Worm (Caenorhabditis elegans) whole organism, L3 larva: ENCODE results near the gene C30E1.4.

Experiments used
- R02D3.7 ChIP-seq: fragments of 150-350 bp; optimal IDR thresholded peaks from 2 replicates; lab custom pipeline; 2014; ENCODE audit warnings: missing biosample characterization, missing genetic modification characterization
- ZK546.5 ChIP-seq: sonication (generic microtip); optimal IDR thresholded peaks from 2 replicates; lab custom pipeline; 2017; ENCODE audit warnings: missing biosample characterization, missing genetic modification characterization
- aly-2 ChIP-seq: fragments of 150-350 bp; optimal IDR thresholded peaks from 2 replicates; lab custom pipeline; 2014; ENCODE audit warnings: missing biosample characterization, missing genetic modification characterization
- ama-1 ChIP-seq: fragments of 150-350 bp; optimal IDR thresholded peaks from 2 replicates; lab custom pipeline; 2018
- ceh-16 ChIP-seq: sonication (generic microtip); optimal IDR thresholded peaks from 2 replicates; lab custom pipeline; 2017; ENCODE audit warnings: missing biosample characterization, missing genetic modification characterization
- ceh-28 ChIP-seq: fragments of 150-350 bp; optimal IDR thresholded peaks from 2 replicates; lab custom pipeline; 2014; ENCODE audit warnings: missing biosample characterization, missing genetic modification reagents, missing genetic modification characterization
- ceh-82 ChIP-seq: fragments of 150-350 bp; optimal IDR thresholded peaks from 2 replicates; lab custom pipeline; 2014; ENCODE audit warnings: missing biosample characterization, missing genetic modification characterization
- ceh-9 ChIP-seq: sonication (generic microtip); optimal IDR thresholded peaks from 2 replicates; lab custom pipeline; 2018; ENCODE audit warnings: missing biosample characterization, missing genetic modification characterization
- daf-12 ChIP-seq: fragments of 150-350 bp; optimal IDR thresholded peaks from 2 replicates; lab custom pipeline; 2014; ENCODE audit warnings: missing biosample characterization, missing genetic modification reagents, missing genetic modification characterization
- egl-27 ChIP-seq: sonication (generic microtip); optimal IDR thresholded peaks from 4 replicates; lab custom pipeline; 2017; ENCODE audit warnings: missing biosample characterization, missing genetic modification reagents, missing genetic modification characterization
- egl-5 ChIP-seq: fragments of 150-350 bp; optimal IDR thresholded peaks from 2 replicates; lab custom pipeline; 2017; ENCODE audit warnings: missing biosample characterization, missing genetic modification reagents, missing genetic modification characterization, inconsistent platforms
- elt-1 ChIP-seq: fragments of 150-350 bp; optimal IDR thresholded peaks from 2 replicates; lab custom pipeline; 2014; ENCODE audit warnings: missing biosample characterization, missing genetic modification characterization
- elt-2 ChIP-seq: sonication (generic microtip); optimal IDR thresholded peaks from 2 replicates; lab custom pipeline; 2016; ENCODE audit warnings: missing genetic modification reagents, mild to moderate bottlenecking, missing genetic modification characterization, missing compliant biosample characterization
- elt-3 ChIP-seq, 3 experiments: fragments of 150-350 bp in 1 of 3; sonication (generic microtip) in 2 of 3; optimal IDR thresholded peaks; 2 replicates in 2 of 3; 4 replicates in 1 of 3; lab custom pipeline; 2014 to 2017; ENCODE audit warnings: missing biosample characterization in 3 of 3, missing genetic modification characterization in 3 of 3
- eor-1 ChIP-seq, 2 experiments: fragments of 150-350 bp; optimal IDR thresholded peaks; 2 replicates each; lab custom pipeline; 2014 to 2018; ENCODE audit warnings: missing biosample characterization in 2 of 2, missing genetic modification characterization in 2 of 2
- fkh-10 ChIP-seq: sonication (generic microtip); optimal IDR thresholded peaks from 2 replicates; lab custom pipeline; 2017; ENCODE audit warnings: missing biosample characterization, missing genetic modification reagents, missing genetic modification characterization
- fkh-2 ChIP-seq: fragments of 150-350 bp; optimal IDR thresholded peaks from 2 replicates; lab custom pipeline; 2014; ENCODE audit warnings: missing biosample characterization, missing genetic modification reagents, missing genetic modification characterization
- fos-1 ChIP-seq: fragments of 150-350 bp; optimal IDR thresholded peaks from 2 replicates; lab custom pipeline; 2014; ENCODE audit warnings: missing biosample characterization, missing genetic modification characterization
- hmg-11 ChIP-seq: sonication (generic microtip); optimal IDR thresholded peaks from 2 replicates; lab custom pipeline; 2016; ENCODE audit warnings: missing genetic modification characterization, missing compliant biosample characterization
- jun-1 ChIP-seq: fragments of 150-350 bp; optimal IDR thresholded peaks from 2 replicates; lab custom pipeline; 2014; ENCODE audit warnings: missing biosample characterization, missing genetic modification reagents, missing genetic modification characterization
- lin-15B ChIP-seq: fragments of 150-350 bp; optimal IDR thresholded peaks from 2 replicates; lab custom pipeline; 2014; ENCODE audit warnings: missing biosample characterization, missing genetic modification characterization
- lin-39 ChIP-seq: fragments of 150-350 bp; optimal IDR thresholded peaks from 2 replicates; lab custom pipeline; 2018; ENCODE audit warnings: missing biosample characterization, missing genetic modification reagents, missing genetic modification characterization
- lsy-12 ChIP-seq: sonication (generic microtip); optimal IDR thresholded peaks from 2 replicates; lab custom pipeline; 2016; ENCODE audit warnings: mild to moderate bottlenecking, missing genetic modification characterization, missing compliant biosample characterization
- mdl-1 ChIP-seq: fragments of 150-350 bp; optimal IDR thresholded peaks from 2 replicates; lab custom pipeline; 2014; ENCODE audit warnings: missing biosample characterization, missing genetic modification characterization
- mml-1 ChIP-seq: fragments of 150-350 bp; sonication (generic microtip); optimal IDR thresholded peaks from 3 replicates; lab custom pipeline; 2014; ENCODE audit warnings: missing biosample characterization, missing genetic modification characterization
- nfya-1 ChIP-seq: sonication (generic microtip); optimal IDR thresholded peaks from 2 replicates; lab custom pipeline; 2017; ENCODE audit warnings: missing genetic modification characterization, mild to moderate bottlenecking, missing compliant biosample characterization, antibody characterized with exemption, moderate library complexity; ENCODE audit not compliant: insufficient read depth
- nhr-11 ChIP-seq: fragments of 150-350 bp; optimal IDR thresholded peaks from 2 replicates; lab custom pipeline; 2014; ENCODE audit warnings: missing biosample characterization, missing genetic modification characterization
- nhr-12 ChIP-seq: fragments of 150-350 bp; optimal IDR thresholded peaks from 2 replicates; lab custom pipeline; 2014; ENCODE audit warnings: missing biosample characterization, missing genetic modification characterization
- nhr-23 ChIP-seq: fragments of 150-350 bp; optimal IDR thresholded peaks from 2 replicates; lab custom pipeline; 2014; ENCODE audit warnings: missing biosample characterization, missing genetic modification reagents, missing genetic modification characterization
- nhr-237 ChIP-seq: fragments of 150-350 bp; optimal IDR thresholded peaks from 2 replicates; lab custom pipeline; 2014; ENCODE audit warnings: missing biosample characterization, missing genetic modification characterization
- nhr-25 ChIP-seq: sonication (generic microtip); optimal IDR thresholded peaks from 2 replicates; lab custom pipeline; 2017; ENCODE audit warnings: missing biosample characterization, missing genetic modification characterization
- nhr-28 ChIP-seq: fragments of 150-350 bp; optimal IDR thresholded peaks from 2 replicates; lab custom pipeline; 2014; ENCODE audit warnings: missing biosample characterization, missing genetic modification characterization
- nhr-43 ChIP-seq: sonication (generic microtip); optimal IDR thresholded peaks from 2 replicates; lab custom pipeline; 2016; ENCODE audit warnings: mild to moderate bottlenecking, missing genetic modification characterization, missing compliant biosample characterization; ENCODE audit not compliant: poor library complexity, severe bottlenecking
- nhr-67 ChIP-seq: fragments of 150-350 bp; optimal IDR thresholded peaks from 2 replicates; lab custom pipeline; 2014; ENCODE audit warnings: missing biosample characterization, missing genetic modification characterization
- nhr-76 ChIP-seq: fragments of 150-350 bp; sonication (generic microtip); optimal IDR thresholded peaks from 5 replicates; lab custom pipeline; 2014; ENCODE audit warnings: missing biosample characterization, missing genetic modification characterization
- nhr-77 ChIP-seq: fragments of 150-350 bp; optimal IDR thresholded peaks from 2 replicates; lab custom pipeline; 2014; ENCODE audit warnings: missing biosample characterization, missing genetic modification characterization
- pha-4 ChIP-seq: fragments of 150-350 bp; optimal IDR thresholded peaks from 2 replicates; lab custom pipeline; 2014; ENCODE audit warnings: missing biosample characterization, missing genetic modification reagents, missing genetic modification characterization
- pqm-1 ChIP-seq: fragments of 150-350 bp; optimal IDR thresholded peaks from 2 replicates; lab custom pipeline; 2017; ENCODE audit warnings: missing biosample characterization, missing genetic modification characterization, inconsistent platforms
- sea-2 ChIP-seq: fragments of 150-350 bp; sonication (generic microtip); optimal IDR thresholded peaks from 4 replicates; lab custom pipeline; 2014; ENCODE audit warnings: missing biosample characterization, missing genetic modification reagents, missing genetic modification characterization
- skn-1 ChIP-seq: fragments of 150-350 bp; optimal IDR thresholded peaks from 2 replicates; lab custom pipeline; 2014; ENCODE audit warnings: missing biosample characterization, missing genetic modification characterization
- snpc-4 ChIP-seq: fragments of 150-350 bp; optimal IDR thresholded peaks from 2 replicates; lab custom pipeline; 2014; ENCODE audit warnings: missing biosample characterization, missing genetic modification characterization
- tbx-2 ChIP-seq: sonication (generic microtip); optimal IDR thresholded peaks from 2 replicates; lab custom pipeline; 2016; ENCODE audit warnings: mild to moderate bottlenecking, missing genetic modification characterization, missing compliant biosample characterization
- unc-39 ChIP-seq: sonication (generic microtip); optimal IDR thresholded peaks from 4 replicates; lab custom pipeline; 2017; ENCODE audit warnings: missing biosample characterization, missing genetic modification characterization
- unc-62 ChIP-seq: fragments of 150-350 bp; sonication (generic microtip); optimal IDR thresholded peaks from 4 replicates; lab custom pipeline; 2014; ENCODE audit warnings: missing biosample characterization, missing genetic modification reagents, missing genetic modification characterization
- zag-1 ChIP-seq: fragments of 150-350 bp; optimal IDR thresholded peaks from 2 replicates; lab custom pipeline; 2014; ENCODE audit warnings: missing biosample characterization, missing genetic modification characterization
- ztf-11 ChIP-seq: fragments of 150-350 bp; optimal IDR thresholded peaks from 2 replicates; lab custom pipeline; 2014; ENCODE audit warnings: missing biosample characterization, missing genetic modification characterization
- ztf-4 ChIP-seq: fragments of 150-350 bp; optimal IDR thresholded peaks from 2 replicates; lab custom pipeline; 2014; ENCODE audit warnings: missing biosample characterization, missing genetic modification characterization

Gene C30E1.4

ce11 chrX:16929560-16930332 lies 6.0 kb downstream of the C30E1.4 start (continued):
- TF ChIP-seq nhr-76 (tag; lab: Kevin White, UChicago) (no peak), fos-1 (tag; lab: Kevin White, UChicago) (peak; percentile 89)

- TF ChIP-seq nhr-25 (tag; lab: Kevin White, UChicago): peak; percentile 17
- TF ChIP-seq nhr-67 (tag; lab: Kevin White, UChicago): no peak
- no peak for TF ChIP-seq ztf-11
- TF ChIP-seq ama-1 (lab: Kevin White, UChicago): peak; percentile 94
- no peak for TF ChIP-seq ztf-4 (tag; lab: Kevin White, UChicago)
These were observed 6.5 kb downstream of the C30E1.4 start for ce11 chrX:16930333-16930621.

ce11 chrX:16930663-16931097 lies 6.9 kb downstream of the C30E1.4 start:
- TF ChIP-seq skn-1: peak; percentile 55
- TF ChIP-seq lsy-12 (tag; lab: Kevin White, UChicago): peak; percentile 78
- peak; percentile 55 for TF ChIP-seq elt-2 (tag; lab: Kevin White, UChicago)
- peak in 2 of 3 experiments; percentile 60 to 94 for TF ChIP-seq elt-3 (tag; optimal IDR thresholded peaks at IDR 0.05; lab: Kevin White, UChicago)
- TF ChIP-seq tbx-2 (tag; lab: Kevin White, UChicago): no peak
- TF ChIP-seq nhr-23: peak; percentile 37
- no peak for TF ChIP-seq aly-2 (tag; lab: Kevin White, UChicago)
- no peak for TF ChIP-seq daf-12
- no peak for TF ChIP-seq mdl-1 (tag; lab: Kevin White, UChicago)
- no peak for TF ChIP-seq nhr-237 (tag; lab: Kevin White, UChicago)
- peak; percentile 3 for TF ChIP-seq nhr-76 (tag; lab: Kevin White, UChicago)
- TF ChIP-seq sea-2 (GFP tag; lab: Kevin White, UChicago): no peak
- no peak for TF ChIP-seq R02D3.7 (tag; lab: Kevin White, UChicago)
- peak in 1 of 2 experiments; percentile 61 for TF ChIP-seq eor-1 (tag; optimal IDR thresholded peaks at IDR 0.05; lab: Kevin White, UChicago)
- peak; percentile 100 for TF ChIP-seq ama-1 (lab: Kevin White, UChicago)
- TF ChIP-seq pha-4 (tag; lab: Kevin White, UChicago): peak; percentile 75
- TF ChIP-seq ceh-82 (tag; lab: Kevin White, UChicago): no peak
- no peak for TF ChIP-seq nhr-28 (tag; lab: Kevin White, UChicago)
- TF ChIP-seq fos-1 (tag; lab: Kevin White, UChicago): peak; percentile 92
- TF ChIP-seq ceh-28 (tag; lab: Kevin White, UChicago): no peak
- TF ChIP-seq elt-1: no peak
- no peak for TF ChIP-seq mml-1 (tag; lab: Kevin White, UChicago)
- TF ChIP-seq lin-39 (tag; lab: Kevin White, UChicago): peak; percentile 85
- no peak for TF ChIP-seq ZK546.5 (tag; lab: Kevin White, UChicago)
- TF ChIP-seq unc-39 (tag; lab: Kevin White, UChicago): no peak
- no peak for TF ChIP-seq unc-62
- TF ChIP-seq ztf-4 (tag; lab: Kevin White, UChicago): peak; percentile 88
- TF ChIP-seq lin-15B: peak; percentile 5
- no peak for TF ChIP-seq zag-1 (tag; lab: Kevin White, UChicago)
- no peak for TF ChIP-seq nhr-12 (tag; lab: Kevin White, UChicago)
- TF ChIP-seq fkh-10: no peak
- TF ChIP-seq ceh-9 (tag; lab: Kevin White, UChicago): no peak
- no peak for TF ChIP-seq nhr-67 (tag; lab: Kevin White, UChicago)
- TF ChIP-seq fkh-2: no peak
- TF ChIP-seq egl-5: peak; percentile 91
- no peak for TF ChIP-seq snpc-4
- peak; percentile 85 for TF ChIP-seq jun-1
- peak; percentile 54 for TF ChIP-seq ceh-16 (tag; lab: Kevin White, UChicago)
- TF ChIP-seq nhr-11: peak; percentile 29
- TF ChIP-seq hmg-11 (tag; lab: Kevin White, UChicago): no peak
- TF ChIP-seq nhr-77 (tag; lab: Kevin White, UChicago): no peak
- TF ChIP-seq ztf-11: peak; percentile 56
- peak; percentile 99 for TF ChIP-seq nhr-25 (tag; lab: Kevin White, UChicago)
- no peak for TF ChIP-seq pqm-1
- TF ChIP-seq nfya-1: peak; percentile 66
- TF ChIP-seq egl-27 (tag; lab: Kevin White, UChicago): no peak
- peak; percentile 77 for TF ChIP-seq nhr-43 (tag; lab: Kevin White, UChicago)
